Worm (Caenorhabditis elegans) whole organism, midembryonic: Measurements from ENCODE around the gene ilys-6.

ENCODE experiments used
- T22C8.4 ChIP-seq: fragments of 200-800 bp; sonication (Bioruptor generic); IDR thresholded peaks from 2 replicates; pipeline ENCODE4 v1.3.6; 2022; ENCODE audit warnings: missing genetic modification characterization, missing compliant biosample characterization
- cog-1 ChIP-seq: sonication (generic microtip); optimal IDR thresholded peaks from 2 replicates; lab custom pipeline; 2016; ENCODE audit warnings: missing genetic modification characterization, missing compliant biosample characterization
- flt-1 ChIP-seq: fragments of 200-800 bp; sonication (Bioruptor generic); IDR thresholded peaks from 2 replicates; pipeline ENCODE4 v1.3.6; 2022; ENCODE audit warnings: missing genetic modification characterization, missing compliant biosample characterization
- klf-2 ChIP-seq: fragments of 200-800 bp; sonication (Bioruptor generic); conservative IDR thresholded peaks from 2 replicates; pipeline ENCODE4 v1.3.6; 2022; ENCODE audit warnings: missing genetic modification reagents, missing genetic modification characterization, missing compliant biosample characterization
- med-1 ChIP-seq: sonication (generic microtip); optimal IDR thresholded peaks from 2 replicates; lab custom pipeline; 2017; ENCODE audit warnings: missing genetic modification characterization, mild to moderate bottlenecking, missing compliant biosample characterization, antibody characterized with exemption, missing genetic modification reagents; ENCODE audit not compliant: insufficient read depth
- ref-1 ChIP-seq: fragments of 200-800 bp; sonication (Bioruptor generic); conservative IDR thresholded peaks from 2 replicates; pipeline ENCODE4 v1.3.6; 2022; ENCODE audit warnings: missing genetic modification reagents, missing genetic modification characterization, missing compliant biosample characterization
- tab-1 ChIP-seq: fragments of 200-800 bp; sonication (Bioruptor generic); IDR thresholded peaks from 2 replicates; pipeline ENCODE4 v1.3.6; 2022; ENCODE audit warnings: missing genetic modification characterization, missing compliant biosample characterization
- ztf-23 ChIP-seq: fragments of 200-800 bp; sonication (Bioruptor generic); IDR thresholded peaks from 2 replicates; pipeline ENCODE4 v1.3.6; 2022; ENCODE audit warnings: missing genetic modification reagents, missing genetic modification characterization, missing compliant biosample characterization
- ztf-29 ChIP-seq: fragments of 200-800 bp; sonication (Bioruptor generic); IDR thresholded peaks from 2 replicates; pipeline ENCODE4 v1.3.6; 2022; ENCODE audit warnings: missing genetic modification reagents, missing genetic modification characterization, missing compliant biosample characterization

ilys-6 gene

DNA sequence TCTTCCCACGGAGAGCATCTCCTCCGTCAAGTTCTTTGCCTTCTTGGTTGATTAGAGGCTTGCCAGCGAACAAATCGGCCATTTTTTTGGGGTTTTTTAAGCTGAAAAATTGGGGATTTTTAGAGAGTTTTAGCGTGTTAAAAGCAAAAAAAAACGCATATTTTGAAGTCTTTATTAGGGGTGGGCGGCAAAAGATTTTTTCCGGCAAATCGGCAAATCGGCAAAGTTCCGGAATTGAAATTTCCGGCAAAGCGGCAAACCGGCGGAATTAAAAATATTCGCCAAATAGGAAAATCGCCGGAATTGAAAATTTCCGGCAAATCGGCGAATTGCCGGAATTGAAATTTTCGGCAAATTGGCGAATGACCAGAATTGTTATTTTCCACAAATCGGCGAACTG is 20.6 kb upstream of the ilys-6 start, which contains the start of gene C35B1.5:
TSS of gene C35B1.5 (minus strand) at position 101 of the 400 bp plus-strand sequence.
- TF ChIP-seq T22C8.4 (GFP tag; lab: Robert Waterston, UW) = no peak
- TF ChIP-seq ztf-23 (GFP tag; lab: Robert Waterston, UW) = no peak

DNA sequence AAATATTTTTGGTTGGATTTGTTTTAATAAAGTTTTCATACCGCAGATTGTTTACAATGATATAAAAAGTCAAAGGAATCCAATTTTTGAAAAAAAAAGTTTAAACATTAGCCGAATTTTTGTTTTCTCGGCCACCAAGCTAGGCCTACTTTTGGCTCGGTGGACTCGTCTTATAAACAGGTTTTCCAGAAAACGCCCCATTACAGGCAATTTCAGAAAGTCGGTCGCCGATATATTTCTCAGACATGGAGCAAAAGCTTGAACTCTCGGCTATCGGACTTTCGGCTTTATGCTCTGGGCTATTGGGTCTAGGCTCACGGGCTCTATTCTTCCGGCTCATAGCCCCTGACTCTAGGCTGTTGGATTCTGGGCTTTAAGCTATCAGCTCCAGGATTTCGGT is 19.6 kb upstream of the ilys-6 start:
- no peak for TF ChIP-seq ref-1 (GFP tag; lab: Robert Waterston, UW)
- no peak for TF ChIP-seq klf-2
- TF ChIP-seq ztf-23 (GFP tag; lab: Robert Waterston, UW) = no peak
- no peak for TF ChIP-seq med-1 (GFP tag; lab: Kevin White, UChicago)
- TF ChIP-seq cog-1 (tag; lab: Kevin White, UChicago) = no peak
- no peak for TF ChIP-seq tab-1
- no peak for TF ChIP-seq T22C8.4 (GFP tag; lab: Robert Waterston, UW)
- no peak for TF ChIP-seq ztf-29 (GFP tag; lab: Robert Waterston, UW)
- no peak for TF ChIP-seq flt-1

DNA sequence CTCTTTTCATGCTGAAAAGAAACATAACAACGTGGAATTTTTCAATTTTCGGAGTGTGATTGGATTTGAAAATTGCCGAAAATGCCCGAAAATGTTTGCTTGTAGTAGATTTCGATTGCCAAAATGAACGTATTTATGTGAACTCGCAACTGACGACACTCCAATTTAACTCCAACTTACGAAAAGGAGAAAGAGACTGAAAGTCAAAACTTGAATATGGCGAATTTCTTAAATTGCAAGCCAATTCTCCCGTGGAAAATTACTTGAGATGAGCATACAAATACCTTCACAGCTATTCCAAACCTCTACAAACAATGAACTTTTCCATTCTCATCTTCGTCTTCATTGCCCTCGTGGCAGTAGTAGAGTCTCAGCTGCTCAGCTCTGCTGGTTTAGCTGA is 19.1 kb upstream of the ilys-6 start:
- TF ChIP-seq tab-1 (no peak), flt-1 (no peak), med-1 (GFP tag; lab: Kevin White, UChicago) (no peak), ztf-29 (GFP tag; lab: Robert Waterston, UW) (no peak), ref-1 (GFP tag; lab: Robert Waterston, UW) (no peak), cog-1 (tag; lab: Kevin White, UChicago) (no peak), ztf-23 (GFP tag; lab: Robert Waterston, UW) (no peak), klf-2 (no peak), T22C8.4 (GFP tag; lab: Robert Waterston, UW) (no peak)

DNA sequence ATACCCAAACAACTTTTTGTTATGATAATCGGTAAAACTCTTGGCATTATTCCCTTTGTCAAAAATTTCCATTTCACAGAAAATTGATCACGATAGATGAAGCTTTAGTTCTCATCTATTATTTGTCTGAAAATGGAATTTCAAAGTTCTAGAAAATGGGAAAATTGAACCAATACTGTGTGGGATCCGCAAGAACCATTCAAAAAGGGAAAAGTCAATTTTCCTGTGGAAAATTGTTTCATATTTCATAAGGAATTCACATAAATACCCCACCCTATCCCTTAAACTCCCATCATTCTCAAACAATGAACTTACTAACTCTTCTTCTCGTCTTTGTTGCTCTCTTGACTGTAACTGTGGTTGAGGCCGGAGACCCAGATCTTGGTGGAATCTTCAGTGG is 17.4 kb upstream of the ilys-6 start, which contains the start of the genes C35B1.9 and C35B1.3:
TSS of gene C35B1.9 (minus strand) at position 101 of the 400 bp plus-strand sequence.
TSS of gene C35B1.3 (plus strand) at position 306 of the 400 bp plus-strand sequence.
- TF ChIP-seq cog-1 (tag; lab: Kevin White, UChicago) (no peak), ztf-23 (GFP tag; lab: Robert Waterston, UW) (no peak), flt-1 (no peak), klf-2 (no peak), ztf-29 (GFP tag; lab: Robert Waterston, UW) (no peak), T22C8.4 (GFP tag; lab: Robert Waterston, UW) (no peak), ref-1 (GFP tag; lab: Robert Waterston, UW) (no peak), tab-1 (no peak), med-1 (GFP tag; lab: Kevin White, UChicago) (no peak)

DNA sequence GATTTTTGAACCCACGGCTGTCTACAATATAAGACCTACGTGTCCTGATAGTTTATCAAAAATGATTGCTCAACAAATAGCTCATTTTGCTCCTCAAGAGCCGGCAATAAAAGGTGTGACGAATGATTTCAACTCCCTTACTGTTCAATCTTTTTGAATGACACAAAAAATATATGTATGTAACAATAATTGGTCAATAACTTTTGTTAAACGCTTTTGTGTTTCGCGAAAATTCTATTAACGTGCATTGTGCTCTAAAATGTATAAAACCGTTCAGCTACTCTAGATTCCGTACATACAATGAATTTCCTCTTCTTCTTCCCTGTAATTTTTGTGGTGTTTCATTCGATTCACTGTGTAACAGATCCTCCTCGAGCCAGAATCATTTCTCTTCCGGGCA is 16.0 kb upstream of the ilys-6 start, which contains the start of gene C35B1.4:
TSS of gene C35B1.4 (plus strand) at position 301 of the 400 bp plus-strand sequence.
- TF ChIP-seq T22C8.4 (GFP tag; lab: Robert Waterston, UW) (no peak), tab-1 (no peak), med-1 (GFP tag; lab: Kevin White, UChicago) (no peak), ztf-23 (GFP tag; lab: Robert Waterston, UW) (no peak), flt-1 (no peak), klf-2 (no peak), ztf-29 (GFP tag; lab: Robert Waterston, UW) (no peak)

DNA sequence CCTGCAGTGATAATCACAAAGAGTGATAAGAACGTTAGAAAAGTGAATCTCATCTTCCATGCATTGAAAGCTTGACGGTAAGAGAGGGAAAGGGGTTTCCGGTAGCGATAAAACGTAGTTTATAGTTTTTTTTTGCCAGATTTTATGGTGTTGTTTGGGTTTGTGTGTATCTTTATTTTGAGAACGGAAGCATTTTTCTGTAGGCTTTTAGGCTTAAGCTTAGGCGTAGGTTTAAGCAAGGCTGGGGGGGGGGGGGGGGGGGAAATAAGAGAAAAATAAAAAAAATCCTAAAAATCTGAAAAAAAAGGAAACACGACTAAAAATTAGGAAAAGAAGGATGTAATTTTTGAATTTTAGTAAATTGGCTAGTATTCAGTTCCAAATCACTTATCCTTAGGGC is 15.4 kb upstream of the ilys-6 start, which contains the start of gene C35B1.8:
TSS of gene C35B1.8 (minus strand) at position 101 of the 400 bp plus-strand sequence.
- TF ChIP-seq ztf-23 (GFP tag; lab: Robert Waterston, UW) = no peak
- no peak for TF ChIP-seq cog-1 (tag; lab: Kevin White, UChicago)
- no peak for TF ChIP-seq tab-1
- TF ChIP-seq flt-1 = no peak
- no peak for TF ChIP-seq med-1 (GFP tag; lab: Kevin White, UChicago)
- TF ChIP-seq ztf-29 (GFP tag; lab: Robert Waterston, UW) = no peak
- no peak for TF ChIP-seq T22C8.4 (GFP tag; lab: Robert Waterston, UW)
- TF ChIP-seq klf-2 = no peak
- no peak for TF ChIP-seq ref-1 (GFP tag; lab: Robert Waterston, UW)

DNA sequence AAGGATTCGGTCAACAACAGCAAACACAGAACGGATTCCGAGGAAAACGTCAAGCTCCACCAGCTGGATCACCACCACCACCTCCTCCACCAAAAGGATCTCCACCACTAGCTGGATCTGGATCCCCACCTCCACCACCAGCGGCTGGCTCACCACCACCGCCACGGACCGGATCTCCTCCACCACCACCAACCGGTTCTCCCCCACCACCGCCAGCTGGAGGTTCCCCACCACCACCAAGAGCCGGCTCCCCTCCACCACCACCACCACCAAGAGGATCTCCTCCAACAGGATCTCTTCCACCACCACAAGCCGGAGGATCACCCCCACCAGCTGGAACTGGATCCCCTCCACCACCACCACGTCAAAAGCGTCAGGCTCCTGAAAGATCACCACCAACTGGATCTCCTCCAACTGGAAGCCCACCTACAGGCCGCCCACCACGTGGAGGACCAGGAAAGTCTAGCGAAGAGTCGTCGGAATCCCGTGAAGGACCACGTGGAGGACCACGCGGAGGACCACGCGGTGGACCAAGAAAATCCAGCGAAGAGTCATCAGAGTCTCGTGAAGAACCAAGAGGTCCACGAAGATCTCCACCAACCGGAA is 13.3 kb upstream of the ilys-6 start:
- TF ChIP-seq flt-1 = 0 out of 2 replicates have a peak, but pooled peaks have one; percentile 26
- TF ChIP-seq ztf-23 (GFP tag; lab: Robert Waterston, UW) = no peak
- TF ChIP-seq ref-1 (GFP tag; lab: Robert Waterston, UW) = no peak
- no peak for TF ChIP-seq med-1 (GFP tag; lab: Kevin White, UChicago)
- 0 out of 2 replicates have a peak, but pooled peaks have one; percentile 38 for TF ChIP-seq tab-1
- no peak for TF ChIP-seq klf-2
- no peak for TF ChIP-seq ztf-29 (GFP tag; lab: Robert Waterston, UW)
- no peak for TF ChIP-seq T22C8.4 (GFP tag; lab: Robert Waterston, UW)
- TF ChIP-seq cog-1 (tag; lab: Kevin White, UChicago) = no peak

DNA sequence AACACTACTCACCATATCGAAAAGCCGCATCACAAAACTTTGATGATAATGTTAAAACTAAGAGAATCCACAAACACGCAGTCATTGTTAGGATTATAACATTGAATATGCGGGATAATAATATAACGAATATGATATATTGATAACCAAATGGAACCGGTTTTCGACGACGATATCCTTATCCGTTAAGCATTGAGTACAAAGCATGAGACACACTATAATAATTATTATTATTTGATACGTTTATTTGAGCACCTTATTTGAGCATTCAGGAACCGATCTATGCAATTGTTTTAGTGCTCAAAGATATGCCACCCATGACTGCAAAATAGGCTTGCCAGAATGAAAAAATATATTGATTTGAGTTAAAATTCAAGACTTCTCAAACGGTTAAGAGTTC is 11.1 kb upstream of the ilys-6 start, which contains the start of gene W03D2.9:
TSS of gene W03D2.9 (minus strand) at position 101 of the 400 bp plus-strand sequence.
- TF ChIP-seq med-1 (GFP tag; lab: Kevin White, UChicago) (no peak), tab-1 (no peak), ztf-29 (GFP tag; lab: Robert Waterston, UW) (no peak), flt-1 (no peak)

DNA sequence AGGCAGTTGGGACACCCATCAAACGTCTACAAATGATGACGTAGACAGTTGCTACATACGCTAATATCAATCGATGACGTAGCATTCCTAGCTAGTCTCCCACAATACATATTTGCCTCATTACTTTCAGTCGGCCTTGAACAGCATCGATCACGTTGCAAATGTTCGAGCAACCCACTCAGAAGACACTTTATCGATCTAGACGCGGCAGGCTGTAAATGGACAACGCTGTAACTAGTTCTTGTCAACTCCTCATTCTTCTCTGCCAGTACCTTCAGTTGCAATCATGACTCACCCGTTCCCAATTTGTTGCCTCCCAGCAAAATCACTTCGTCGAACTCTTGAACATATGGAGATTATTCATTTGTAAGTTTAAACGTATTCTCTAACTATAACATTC is 8.6 kb upstream of the ilys-6 start, which contains the start of gene pqn-75:
TSS of gene pqn-75 (plus strand) at position 301 of the 400 bp plus-strand sequence.
- TF ChIP-seq klf-2 (no peak), cog-1 (tag; lab: Kevin White, UChicago) (no peak), med-1 (GFP tag; lab: Kevin White, UChicago) (no peak), T22C8.4 (GFP tag; lab: Robert Waterston, UW) (no peak), tab-1 (no peak), ztf-29 (GFP tag; lab: Robert Waterston, UW) (no peak), ztf-23 (GFP tag; lab: Robert Waterston, UW) (no peak), ref-1 (GFP tag; lab: Robert Waterston, UW) (no peak), flt-1 (no peak)
